Worm (Caenorhabditis elegans) whole organism, L4 larva: ENCODE data around the gene F10E7.1.

Experiments
- F26F4.8 ChIP-seq: fragments of 200-800 bp; sonication (Bioruptor generic); conservative IDR thresholded peaks from 2 replicates; pipeline ENCODE4 v1.3.6; 2022; ENCODE audit warnings: missing genetic modification characterization, missing compliant biosample characterization
- fkh-10 ChIP-seq: fragments of 150-350 bp; optimal IDR thresholded peaks from 2 replicates; lab custom pipeline; 2014; ENCODE audit warnings: missing biosample characterization, missing genetic modification reagents, missing genetic modification characterization
- set-16 ChIP-seq: fragments of 200-800 bp; sonication (Bioruptor generic); IDR thresholded peaks from 2 replicates; pipeline ENCODE4 v1.3.6; 2022; ENCODE audit warnings: missing genetic modification reagents, missing genetic modification characterization, missing compliant biosample characterization
- unc-130 ChIP-seq: sonication (generic microtip); optimal IDR thresholded peaks from 2 replicates; lab custom pipeline; 2016; ENCODE audit warnings: missing genetic modification reagents, missing genetic modification characterization, missing compliant biosample characterization
- vab-7 ChIP-seq: fragments of 200-800 bp; sonication (Bioruptor generic); IDR thresholded peaks from 2 replicates; pipeline ENCODE4 v1.3.6; 2022; ENCODE audit warnings: missing genetic modification reagents, missing genetic modification characterization, missing compliant biosample characterization

The F10E7.1 gene

DNA sequence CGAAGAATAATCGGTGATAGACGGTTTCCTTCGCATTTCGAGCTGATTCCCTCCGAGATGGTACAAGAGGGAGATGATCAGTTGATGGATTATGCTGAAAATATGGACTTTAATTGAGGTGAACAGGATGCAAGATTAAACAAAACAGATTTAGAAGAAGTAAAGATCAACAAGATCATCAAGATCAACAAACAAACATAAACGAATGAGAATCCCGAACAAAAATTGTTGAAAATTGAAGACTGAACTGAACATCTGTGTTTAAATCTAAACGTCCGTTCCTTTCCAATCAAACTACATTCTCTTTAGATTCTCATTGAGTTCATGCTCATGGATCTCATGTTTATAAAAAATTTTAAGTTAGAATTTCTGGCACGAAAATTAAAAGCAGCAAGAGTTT, 48.3 kb downstream of the F10E7.1 start, which contains the start of gene glc-4 (continued):
- no peak for TF ChIP-seq vab-7 (GFP tag; lab: Robert Waterston, UW)
- no peak for TF ChIP-seq set-16
- TF ChIP-seq F26F4.8 (GFP tag; lab: Robert Waterston, UW), result no peak

DNA sequence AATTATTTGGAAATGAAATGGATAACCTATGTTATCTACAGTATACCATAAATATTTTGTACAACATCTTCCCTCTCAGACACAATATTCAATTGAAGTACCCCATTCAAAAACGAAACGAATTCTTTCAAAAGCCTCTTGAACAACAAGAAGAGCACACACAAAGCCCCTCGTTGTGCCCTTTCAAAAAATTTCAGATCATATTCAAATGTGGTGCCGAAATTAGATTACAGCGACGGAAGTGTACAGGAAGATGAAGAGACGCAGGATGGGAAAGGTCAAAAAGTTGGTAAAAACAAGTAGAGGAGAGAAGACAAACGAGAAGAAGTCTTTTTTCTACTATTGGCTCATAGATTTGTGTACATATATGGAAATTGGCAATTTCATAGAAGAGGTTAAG, 49.6 kb downstream of the F10E7.1 start:
- TF ChIP-seq unc-130 (GFP tag; lab: Kevin White, UChicago) (no peak), fkh-10 (GFP tag; lab: Kevin White, UChicago) (peak; percentile 74)
